Fruit fly (Drosophila melanogaster) whole organism, embryonic: ENCODE data around the gene CG31268.

ENCODE experiments used
- Atf6 ChIP-seq: fragments of 200-800 bp; sonication (Bioruptor generic); IDR thresholded peaks from 2 replicates; pipeline ENCODE4 v1.3.6; 2022; ENCODE audit warnings: missing biosample characterization, missing genetic modification characterization
- B-H1 ChIP-seq: fragments of 200-800 bp; sonication (Bioruptor generic); IDR thresholded peaks from 3 replicates; pipeline ENCODE4 v1.3.6; 2022; ENCODE audit warnings: missing biosample characterization, missing genetic modification characterization
- Bgb ChIP-seq: fragments of 200-800 bp; sonication (Bioruptor generic); IDR thresholded peaks from 2 replicates; pipeline ENCODE4 v1.3.6; 2022; ENCODE audit warnings: missing biosample characterization, missing genetic modification characterization; ENCODE audit not compliant: partially characterized antibody
- CG1233 ChIP-seq: fragments of 200-800 bp; sonication (Bioruptor generic); optimal IDR thresholded peaks from 4 replicates; lab custom pipeline; 2018; ENCODE audit warnings: missing biosample characterization, mild to moderate bottlenecking, missing genetic modification characterization
- CG13287 ChIP-seq: fragments of 200-800 bp; sonication (Bioruptor generic); IDR thresholded peaks from 2 replicates; pipeline ENCODE4 v1.3.6; 2022; ENCODE audit warnings: missing biosample characterization, missing genetic modification characterization; ENCODE audit not compliant: partially characterized antibody
- CG13424 ChIP-seq: fragments of 200-800 bp; sonication (Bioruptor generic); optimal IDR thresholded peaks from 2 replicates; lab custom pipeline; 2019; ENCODE audit warnings: missing biosample characterization, mild to moderate bottlenecking, missing genetic modification characterization, moderate library complexity
- CG18476 ChIP-seq: fragments of 200-800 bp; sonication (Bioruptor generic); optimal IDR thresholded peaks from 2 replicates; lab custom pipeline; 2016; ENCODE audit warnings: missing biosample characterization, mild to moderate bottlenecking, missing genetic modification characterization
- CG18619 ChIP-seq: fragments of 200-800 bp; sonication (Bioruptor generic); optimal IDR thresholded peaks from 3 replicates; lab custom pipeline; 2017; ENCODE audit warnings: missing biosample characterization, mild to moderate bottlenecking, missing genetic modification characterization
- CG30403 ChIP-seq: fragments of 200-800 bp; sonication (Bioruptor generic); optimal IDR thresholded peaks from 3 replicates; lab custom pipeline; 2016; ENCODE audit warnings: missing biosample characterization, missing genetic modification characterization
- CG3065 ChIP-seq: fragments of 200-800 bp; sonication (Bioruptor generic); optimal IDR thresholded peaks from 2 replicates; lab custom pipeline; 2016; ENCODE audit warnings: missing biosample characterization, missing genetic modification characterization
- CG31365 ChIP-seq: fragments of 200-800 bp; sonication (Bioruptor generic); optimal IDR thresholded peaks from 2 replicates; lab custom pipeline; 2018; ENCODE audit warnings: missing biosample characterization, mild to moderate bottlenecking, missing genetic modification characterization
- CG34376 ChIP-seq: fragments of 200-800 bp; sonication (Bioruptor generic); optimal IDR thresholded peaks from 2 replicates; lab custom pipeline; 2018; ENCODE audit warnings: missing biosample characterization, mild to moderate bottlenecking, missing genetic modification characterization
- CG4820 ChIP-seq: fragments of 200-800 bp; sonication (Bioruptor generic); optimal IDR thresholded peaks from 3 replicates; lab custom pipeline; 2016; ENCODE audit warnings: missing biosample characterization, missing genetic modification characterization
- CG6272 ChIP-seq: fragments of 200-800 bp; sonication (Bioruptor generic); IDR thresholded peaks from 2 replicates; pipeline ENCODE4 v1.3.6; 2022; ENCODE audit warnings: missing biosample characterization, missing genetic modification characterization
- CG7839 ChIP-seq: fragments of 200-800 bp; sonication (Bioruptor generic); optimal IDR thresholded peaks from 3 replicates; lab custom pipeline; 2018; ENCODE audit warnings: missing biosample characterization, mild to moderate bottlenecking, missing genetic modification characterization, moderate library complexity
- CG8388 ChIP-seq: fragments of 200-800 bp; sonication (Bioruptor generic); optimal IDR thresholded peaks from 2 replicates; lab custom pipeline; 2019; ENCODE audit warnings: missing biosample characterization, mild to moderate bottlenecking, missing genetic modification characterization, moderate library complexity
- CG9215 ChIP-seq: fragments of 200-800 bp; sonication (Bioruptor generic); IDR thresholded peaks from 2 replicates; pipeline ENCODE4 v1.3.6; 2022; ENCODE audit warnings: missing biosample characterization, missing genetic modification characterization
- CG9437 ChIP-seq: fragments of 200-800 bp; sonication (Bioruptor generic); optimal IDR thresholded peaks from 2 replicates; lab custom pipeline; 2018; ENCODE audit warnings: missing biosample characterization, mild to moderate bottlenecking, missing genetic modification characterization
- CoRest ChIP-seq: fragments of 200-800 bp; sonication (Bioruptor generic); optimal IDR thresholded peaks from 3 replicates; lab custom pipeline; 2018; ENCODE audit warnings: missing biosample characterization, mild to moderate bottlenecking, missing genetic modification characterization, moderate library complexity
- Dll ChIP-seq: fragments of 200-800 bp; sonication (Bioruptor generic); IDR thresholded peaks from 4 replicates; pipeline ENCODE4 v1.3.6; 2022; ENCODE audit warnings: missing biosample characterization, missing genetic modification characterization; ENCODE audit not compliant: partially characterized antibody
- H2.0 ChIP-seq: fragments of 200-800 bp; sonication (Bioruptor generic); IDR thresholded peaks from 2 replicates; pipeline ENCODE4 v1.3.6; 2022; ENCODE audit warnings: missing biosample characterization, missing genetic modification characterization
- Hmr ChIP-seq: fragments of 200-800 bp; sonication (Bioruptor generic); optimal IDR thresholded peaks from 3 replicates; lab custom pipeline; 2017; ENCODE audit warnings: mild to moderate bottlenecking, missing biosample characterization, missing genetic modification reagents, missing genetic modification characterization
- Hr78 ChIP-seq, 2 experiments: fragments of 200-800 bp in 1 of 2; fragments of >200 bp in 1 of 2; sonication (Bioruptor generic) in 1 of 2; optimal IDR thresholded peaks; 2 replicates each; lab custom pipeline; 2017 to 2019; ENCODE audit warnings: missing biosample characterization in 2 of 2, missing genetic modification characterization in 2 of 2, mild to moderate bottlenecking in 1 of 2, moderate library complexity in 1 of 2
- NC2α ChIP-seq: fragments of 200-800 bp; sonication (Bioruptor generic); optimal IDR thresholded peaks from 2 replicates; lab custom pipeline; 2016; ENCODE audit warnings: missing biosample characterization, missing genetic modification characterization
- Sry-δ ChIP-seq: fragments of 200-800 bp; sonication (Bioruptor generic); optimal IDR thresholded peaks from 2 replicates; lab custom pipeline; 2016; ENCODE audit warnings: missing biosample characterization, missing genetic modification characterization
- TFAM ChIP-seq: fragments of 200-800 bp; sonication (Bioruptor generic); optimal IDR thresholded peaks from 2 replicates; lab custom pipeline; 2017; ENCODE audit warnings: missing biosample characterization, missing genetic modification characterization, inconsistent platforms
- Tbp ChIP-seq: fragments of >200 bp; optimal IDR thresholded peaks from 2 replicates; lab custom pipeline; 2018; ENCODE audit warnings: missing biosample characterization, missing genetic modification characterization
- Usf ChIP-seq: fragments of 200-800 bp; sonication (Bioruptor generic); optimal IDR thresholded peaks from 2 replicates; lab custom pipeline; 2017; ENCODE audit warnings: missing genotype, missing biosample characterization, missing genetic modification characterization
- YL-1 ChIP-seq: fragments of 200-800 bp; sonication (Bioruptor generic); optimal IDR thresholded peaks from 3 replicates; lab custom pipeline; 2017; ENCODE audit warnings: missing biosample characterization, mild to moderate bottlenecking, missing genetic modification characterization
- al ChIP-seq: fragments of 200-800 bp; sonication (Bioruptor generic); IDR thresholded peaks from 2 replicates; pipeline ENCODE4 v1.3.6; 2022; ENCODE audit warnings: missing biosample characterization, missing genetic modification characterization
- ara ChIP-seq: fragments of 200-800 bp; sonication (Bioruptor generic); IDR thresholded peaks from 2 replicates; pipeline ENCODE4 v1.3.6; 2022; ENCODE audit warnings: missing biosample characterization, missing genetic modification characterization
- cas ChIP-seq: fragments of 200-800 bp; sonication (Bioruptor generic); IDR thresholded peaks from 2 replicates; pipeline ENCODE4 v1.3.6; 2022; ENCODE audit warnings: missing biosample characterization, missing genetic modification characterization
- dmrt11E ChIP-seq: fragments of 200-800 bp; sonication (Bioruptor generic); optimal IDR thresholded peaks from 3 replicates; lab custom pipeline; 2018; ENCODE audit warnings: missing biosample characterization, mild to moderate bottlenecking, missing genetic modification characterization, moderate library complexity
- dysf ChIP-seq: fragments of 200-800 bp; sonication (Bioruptor generic); IDR thresholded peaks from 3 replicates; pipeline ENCODE4 v1.3.6; 2022; ENCODE audit warnings: missing biosample characterization, missing genetic modification characterization
- emc ChIP-seq: fragments of 200-800 bp; sonication (Bioruptor generic); optimal IDR thresholded peaks from 2 replicates; lab custom pipeline; 2016; ENCODE audit warnings: missing biosample characterization, missing genetic modification characterization
- eve ChIP-seq, 2 experiments: fragments of >200 bp; optimal IDR thresholded peaks; 2 replicates each; lab custom pipeline; 2017; ENCODE audit warnings: missing biosample characterization in 2 of 2, missing genetic modification characterization in 2 of 2
- fd96Cb ChIP-seq: fragments of 200-800 bp; sonication (Bioruptor generic); optimal IDR thresholded peaks from 2 replicates; lab custom pipeline; 2018; ENCODE audit warnings: missing biosample characterization, mild to moderate bottlenecking, missing genetic modification characterization, moderate library complexity
- gcm ChIP-seq: fragments of 200-800 bp; sonication (Bioruptor generic); optimal IDR thresholded peaks from 2 replicates; lab custom pipeline; 2019; ENCODE audit warnings: missing biosample characterization, mild to moderate bottlenecking, missing genetic modification characterization, moderate library complexity
- gfzf ChIP-seq: fragments of 200-800 bp; sonication (Bioruptor generic); optimal IDR thresholded peaks from 2 replicates; lab custom pipeline; 2016; ENCODE audit warnings: missing biosample characterization, mild to moderate bottlenecking, missing genetic modification characterization, moderate library complexity
- gsb ChIP-seq: fragments of 200-800 bp; sonication (Bioruptor generic); IDR thresholded peaks from 2 replicates; pipeline ENCODE4 v1.3.6; 2022; ENCODE audit warnings: missing biosample characterization, missing genetic modification characterization
- insv ChIP-seq, 2 experiments: fragments of 200-800 bp; sonication (Bioruptor generic); optimal IDR thresholded peaks; 3 replicates each; lab custom pipeline; 2016 to 2018; ENCODE audit warnings: missing biosample characterization in 2 of 2, missing genetic modification characterization in 2 of 2
- jumu ChIP-seq: fragments of 200-800 bp; sonication (Bioruptor generic); optimal IDR thresholded peaks from 3 replicates; lab custom pipeline; 2016; ENCODE audit warnings: missing biosample characterization, missing genetic modification characterization
- otp ChIP-seq: fragments of 200-800 bp; sonication (Bioruptor generic); IDR thresholded peaks from 3 replicates; pipeline ENCODE4, ENCODE4 v1.3.6; 2022; ENCODE audit warnings: missing biosample characterization, missing genetic modification characterization
- phol ChIP-seq: fragments of 200-800 bp; sonication (Bioruptor generic); optimal IDR thresholded peaks from 3 replicates; lab custom pipeline; 2018; ENCODE audit warnings: missing biosample characterization, mild to moderate bottlenecking, missing genetic modification characterization, moderate library complexity
- pnt ChIP-seq: fragments of 200-800 bp; sonication (Bioruptor generic); optimal IDR thresholded peaks from 3 replicates; lab custom pipeline; 2016; ENCODE audit warnings: missing biosample characterization, missing genetic modification characterization
- pros ChIP-seq: fragments of 200-800 bp; sonication (Bioruptor generic); optimal IDR thresholded peaks from 3 replicates; lab custom pipeline; 2019; ENCODE audit warnings: missing biosample characterization, mild to moderate bottlenecking, missing genetic modification characterization, moderate library complexity
- psq ChIP-seq: fragments of 200-800 bp; sonication (Bioruptor generic); optimal IDR thresholded peaks from 2 replicates; lab custom pipeline; 2017; ENCODE audit warnings: missing biosample characterization, missing genetic modification characterization
- row ChIP-seq: fragments of 200-800 bp; sonication (Bioruptor generic); IDR thresholded peaks from 3 replicates; pipeline ENCODE4 v1.3.6; 2022; ENCODE audit warnings: missing biosample characterization, missing genetic modification characterization
- slbo ChIP-seq: fragments of 200-800 bp; sonication (Bioruptor generic); IDR thresholded peaks from 2 replicates; pipeline ENCODE4 v1.3.6; 2022; ENCODE audit warnings: missing biosample characterization, missing genetic modification characterization
- tup ChIP-seq: fragments of 200-800 bp; sonication (Bioruptor generic); optimal IDR thresholded peaks from 2 replicates; lab custom pipeline; 2016; ENCODE audit warnings: missing biosample characterization, mild to moderate bottlenecking, missing genetic modification characterization, moderate library complexity
- vnd ChIP-seq: fragments of 200-800 bp; sonication (Bioruptor generic); IDR thresholded peaks from 3 replicates; pipeline ENCODE4 v1.3.6; 2022; ENCODE audit warnings: missing biosample characterization, missing genetic modification characterization; ENCODE audit not compliant: partially characterized antibody
- wdn ChIP-seq: fragments of 200-800 bp; sonication (Bioruptor generic); IDR thresholded peaks from 2 replicates; pipeline ENCODE4 v1.3.6; 2022; ENCODE audit warnings: missing biosample characterization, missing genetic modification characterization

CG31268 gene

DNA sequence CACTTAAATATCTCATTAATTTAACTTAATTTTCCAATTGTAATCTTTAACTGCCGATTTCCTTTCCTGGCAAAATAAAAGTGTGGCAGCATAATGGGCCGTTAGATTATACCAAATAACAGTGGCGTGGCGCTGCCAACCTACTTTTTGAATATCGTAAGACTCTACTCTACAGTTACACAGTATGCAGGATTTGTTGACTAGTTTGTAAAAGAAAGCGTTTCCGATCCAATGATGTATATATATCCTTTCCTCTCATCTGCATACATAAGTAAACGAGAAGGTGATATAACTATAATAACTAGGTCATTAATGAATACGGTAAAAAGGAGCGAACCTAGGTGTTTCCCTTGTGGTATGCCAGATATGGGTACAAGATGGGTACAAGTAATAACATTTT lies 39.8 kb upstream of the CG31268 start, which contains the start of gene EMC2B (continued):
- no peak for TF ChIP-seq CG4820
- TF ChIP-seq Dll (GFP tag; lab: Robert Waterston, UW): no peak
- no peak for TF ChIP-seq B-H1
- TF ChIP-seq eve (GFP tag; optimal IDR thresholded peaks at IDR 0.05; lab: Kevin White, UChicago): no peak
- no peak for TF ChIP-seq gcm (GFP tag; lab: Kevin White, UChicago)
- TF ChIP-seq H2.0 (GFP tag; lab: Robert Waterston, UW): no peak
- peak; percentile 59 for TF ChIP-seq CG7839 (tag; lab: Kevin White, UChicago)
- TF ChIP-seq Sry-δ: no peak
- TF ChIP-seq CG9437 (GFP tag; lab: Kevin White, UChicago): peak; percentile 32
- no peak for TF ChIP-seq pros (GFP tag; lab: Kevin White, UChicago)
- TF ChIP-seq insv (GFP tag; optimal IDR thresholded peaks at IDR 0.05; lab: Kevin White, UChicago): peak in 1 of 2 experiments; percentile 52
- TF ChIP-seq CG1233 (GFP tag; lab: Kevin White, UChicago): no peak
- TF ChIP-seq vnd (GFP tag; lab: Robert Waterston, UW): no peak
- TF ChIP-seq CG13424: peak; percentile 43
- TF ChIP-seq phol (tag; lab: Kevin White, UChicago): peak; percentile 27
- peak; percentile 17 for TF ChIP-seq jumu (GFP tag; lab: Kevin White, UChicago)
- TF ChIP-seq psq (GFP tag; lab: Kevin White, UChicago): no peak
- no peak for TF ChIP-seq cas (GFP tag; lab: Robert Waterston, UW)
- TF ChIP-seq CG8388: peak; percentile 14
- peak; percentile 58 for TF ChIP-seq CG30403 (GFP tag; lab: Kevin White, UChicago)
- TF ChIP-seq otp (GFP tag; lab: Robert Waterston, UW): no peak
- no peak for TF ChIP-seq CG9215
- no peak for TF ChIP-seq tup
- no peak for TF ChIP-seq Hr78 (GFP tag; optimal IDR thresholded peaks at IDR 0.05; lab: Kevin White, UChicago)
- TF ChIP-seq YL-1 (GFP tag; lab: Kevin White, UChicago): peak; percentile 32
- no peak for TF ChIP-seq CG31365 (tag; lab: Kevin White, UChicago)
- peak; percentile 55 for TF ChIP-seq CoRest (tag; lab: Kevin White, UChicago)
- no peak for TF ChIP-seq CG13287 (GFP tag; lab: Robert Waterston, UW)
- no peak for TF ChIP-seq row (GFP tag; lab: Robert Waterston, UW)
- TF ChIP-seq CG6272: no peak
- TF ChIP-seq TFAM (GFP tag; lab: Kevin White, UChicago): no peak
- peak; percentile 64 for TF ChIP-seq pnt
- TF ChIP-seq gsb (GFP tag; lab: Robert Waterston, UW): no peak
- TF ChIP-seq al (GFP tag; lab: Robert Waterston, UW): no peak
- no peak for TF ChIP-seq wdn (GFP tag; lab: Robert Waterston, UW)
- TF ChIP-seq CG18619: no peak
- TF ChIP-seq slbo (GFP tag; lab: Robert Waterston, UW): no peak
- TF ChIP-seq Bgb (GFP tag; lab: Robert Waterston, UW): no peak
- no peak for TF ChIP-seq CG34376 (GFP tag; lab: Kevin White, UChicago)
- TF ChIP-seq ara: no peak
- TF ChIP-seq Atf6: no peak
- TF ChIP-seq dmrt11E (tag; lab: Kevin White, UChicago): peak; percentile 29
- TF ChIP-seq CG18476 (GFP tag; lab: Kevin White, UChicago): peak; percentile 2
- peak; percentile 87 for TF ChIP-seq gfzf (GFP tag; lab: Kevin White, UChicago)
- TF ChIP-seq CG3065 (GFP tag; lab: Kevin White, UChicago): no peak
- TF ChIP-seq dysf (GFP tag; lab: Robert Waterston, UW): no peak
- no peak for TF ChIP-seq emc
- TF ChIP-seq Hmr (GFP tag; lab: Kevin White, UChicago): peak; percentile 49
- no peak for TF ChIP-seq fd96Cb (tag; lab: Kevin White, UChicago)
- no peak for TF ChIP-seq Usf
- no peak for TF ChIP-seq Tbp
- no peak for TF ChIP-seq NC2α
